Fruit fly (Drosophila melanogaster): ENCODE results near the gene Sec13.

Gene Sec13

DNA sequence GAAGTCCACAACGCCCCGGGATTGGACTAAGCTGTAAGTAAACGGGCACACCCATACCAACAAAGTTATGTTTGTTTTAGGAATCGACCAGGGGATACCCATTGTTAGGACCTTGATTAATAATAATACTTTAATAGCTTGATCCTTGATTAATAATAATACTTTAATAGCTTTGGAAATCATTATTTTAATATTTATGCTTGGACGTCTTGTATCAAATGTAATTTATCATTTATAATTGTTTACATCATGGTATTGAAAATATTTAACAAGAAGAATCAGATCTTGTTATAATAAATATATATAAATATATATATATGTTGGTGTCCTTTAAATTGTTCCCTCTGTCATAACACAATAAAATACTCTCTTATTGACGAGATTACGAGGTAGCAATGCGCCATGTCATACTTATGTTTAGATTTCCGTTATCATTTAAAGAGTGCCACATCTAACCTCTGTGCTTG lies 875 bp downstream of the Sec13 start (continued):
- TF ChIP-seq Ets21C (GFP tag; optimal IDR thresholded peaks at IDR 0.05): no peak
- peak; percentile 80 for TF ChIP-seq CG3032 (tag; optimal IDR thresholded peaks at IDR 0.05)
- peak; percentile 23 for TF ChIP-seq CG16779 (tag; optimal IDR thresholded peaks at IDR 0.05)
- peak; percentile 27 for TF ChIP-seq Eip75B (GFP tag; optimal IDR thresholded peaks at IDR 0.05)
- TF ChIP-seq CG6163 (GFP tag; IDR thresholded peaks at IDR 0.05): peak; percentile 71
- TF ChIP-seq CG11294 (GFP tag; IDR thresholded peaks at IDR 0.05): peak; percentile 50; the same call in 1 of the 2 replicates
- TF ChIP-seq Sox102F (GFP tag; optimal IDR thresholded peaks at IDR 0.05): no peak
- TF ChIP-seq Ets96B (tag; optimal IDR thresholded peaks at IDR 0.05): peak; percentile 62
- peak; percentile 66 for TF ChIP-seq Met (GFP tag; optimal IDR thresholded peaks at IDR 0.05)
- TF ChIP-seq CG8319 (GFP tag; optimal IDR thresholded peaks at IDR 0.05): peak; percentile 18
- peak; percentile 86 for TF ChIP-seq eg (GFP tag; IDR thresholded peaks at IDR 0.05)
- TF ChIP-seq CG4318 (GFP tag; optimal IDR thresholded peaks at IDR 0.05): peak; percentile 70
- TF ChIP-seq svp (GFP tag): peak; percentile 68
- TF ChIP-seq CG6854 (GFP tag; optimal IDR thresholded peaks at IDR 0.05): no peak
- peak; percentile 25 for TF ChIP-seq fd59A (GFP tag; optimal IDR thresholded peaks at IDR 0.05)
- peak; percentile 65 for TF ChIP-seq Lpt (GFP tag; optimal IDR thresholded peaks at IDR 0.05)
- peak; percentile 48; the same call in 1 of the 2 replicates for TF ChIP-seq Gug (GFP tag; IDR thresholded peaks at IDR 0.05)
- peak; percentile 84 for TF ChIP-seq dsx (GFP tag; optimal IDR thresholded peaks at IDR 0.05; ENCODE audit: poor library complexity, severe bottlenecking)
- TF ChIP-seq CG10631 (GFP tag; optimal IDR thresholded peaks at IDR 0.05): peak; percentile 78
- peak; percentile 46 for TF ChIP-seq spab (GFP tag; optimal IDR thresholded peaks at IDR 0.05)
- no peak for TF ChIP-seq fd85E (GFP tag; optimal IDR thresholded peaks at IDR 0.05)
- TF ChIP-seq CG6808 (GFP tag; optimal IDR thresholded peaks at IDR 0.05): peak; percentile 43
- peak; percentile 50 for TF ChIP-seq CG9139 (GFP tag; optimal IDR thresholded peaks at IDR 0.05)

- TF ChIP-seq CG34406 (GFP tag; optimal IDR thresholded peaks at IDR 0.05) (peak; percentile 4), CG3919 (GFP tag; optimal IDR thresholded peaks at IDR 0.05) (peak; percentile 5), Sox102F (GFP tag; optimal IDR thresholded peaks at IDR 0.05) (peak; percentile 1), Lpt (GFP tag; optimal IDR thresholded peaks at IDR 0.05) (no peak), spab (GFP tag; optimal IDR thresholded peaks at IDR 0.05) (no peak), CG32006 (GFP tag; optimal IDR thresholded peaks at IDR 0.05) (no peak), Ets96B (tag; optimal IDR thresholded peaks at IDR 0.05) (peak; percentile 35), Eip78C (GFP tag) (peak; percentile 64), Hr38 (GFP tag; optimal IDR thresholded peaks at IDR 0.05) (no peak), net (GFP tag; optimal IDR thresholded peaks at IDR 0.05) (peak; percentile 14), topi (GFP tag; optimal IDR thresholded peaks at IDR 0.05) (peak; percentile 18), CG11294 (GFP tag; IDR thresholded peaks at IDR 0.05) (no peak), fkh (GFP tag; optimal IDR thresholded peaks at IDR 0.05) (peak; percentile 15), CG6276 (GFP tag; optimal IDR thresholded peaks at IDR 0.05) (peak; percentile 8), achi (GFP tag; optimal IDR thresholded peaks at IDR 0.05) (peak; percentile 98), svp (GFP tag) (peak; percentile 14), ss (GFP tag; optimal IDR thresholded peaks at IDR 0.05) (peak; percentile 25 to 49), CG6854 (GFP tag; optimal IDR thresholded peaks at IDR 0.05) (peak; percentile 80)
These were observed 2.6 kb downstream of the Sec13 start, which contains the start of gene RpS3 for dm6 chr3R:23358565-23359138. Gene RpS3, plus strand, starts transcription at chr3R:23358812.

- peak; percentile 70 for TF ChIP-seq svp (GFP tag)
- no peak for TF ChIP-seq acj6 (GFP tag; optimal IDR thresholded peaks at IDR 0.05)
These were observed 3.3 kb downstream of the Sec13 start for dm6 chr3R:23359420-23359819.

DNA sequence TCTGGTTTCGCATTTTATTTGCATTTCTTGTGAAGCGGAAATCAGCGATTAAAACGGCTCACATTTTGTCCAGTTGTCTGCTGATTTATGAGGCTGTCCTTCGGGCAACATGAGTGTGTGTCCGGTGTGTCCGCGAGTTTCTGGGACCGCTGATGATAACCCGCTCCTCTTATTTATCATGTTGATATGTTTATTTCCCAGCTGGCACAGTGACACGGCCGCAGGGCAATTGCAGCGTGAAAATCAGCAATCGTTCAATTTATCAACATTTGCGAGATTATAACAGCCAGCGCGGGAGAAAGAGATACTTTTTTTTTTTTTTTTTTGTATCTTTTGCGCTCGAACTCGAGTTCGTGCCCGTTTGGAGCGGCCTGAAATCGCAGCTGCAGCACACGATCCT lies 4.3 kb downstream of the Sec13 start:
- TF ChIP-seq spab (GFP tag; optimal IDR thresholded peaks at IDR 0.05) (no peak), svp (GFP tag) (peak; percentile 94), CG11294 (GFP tag; IDR thresholded peaks at IDR 0.05) (no peak)

All from whole organism, prepupa.